Fruit fly (Drosophila melanogaster) whole organism, adult: ENCODE measurements around the gene Nemp.

Experiments
- CG11617 ChIP-seq: fragments of 200-800 bp; sonication (Bioruptor generic); optimal IDR thresholded peaks from 2 replicates; lab custom pipeline; 2017; ENCODE audit warnings: mild to moderate bottlenecking, missing biosample characterization, missing genetic modification reagents, missing genetic modification characterization
- CG12768 ChIP-seq: fragments of 200-800 bp; sonication (Bioruptor generic); optimal IDR thresholded peaks from 2 replicates; lab custom pipeline; 2017; ENCODE audit warnings: missing biosample characterization, missing genetic modification characterization, mild to moderate bottlenecking, moderate library complexity, missing genetic modification reagents
- CG14711 ChIP-seq: fragments of 200-800 bp; sonication (Bioruptor generic); optimal IDR thresholded peaks from 2 replicates; lab custom pipeline; 2018; ENCODE audit warnings: missing biosample characterization, mild to moderate bottlenecking, missing genetic modification characterization, moderate library complexity
- CG1620 ChIP-seq: fragments of 200-800 bp; sonication (Bioruptor generic); optimal IDR thresholded peaks from 2 replicates; lab custom pipeline; 2016; ENCODE audit warnings: missing biosample characterization, missing genetic modification characterization
- CG33017 ChIP-seq: fragments of 200-800 bp; sonication (Bioruptor generic); optimal IDR thresholded peaks from 2 replicates; lab custom pipeline; 2018; ENCODE audit warnings: missing biosample characterization, mild to moderate bottlenecking, missing genetic modification characterization, moderate library complexity
- CG5204 ChIP-seq: fragments of 200-800 bp; sonication (Bioruptor generic); optimal IDR thresholded peaks from 2 replicates; lab custom pipeline; 2016; ENCODE audit warnings: missing biosample characterization, missing genetic modification characterization
- CG7045 ChIP-seq: fragments of 200-800 bp; sonication (Bioruptor generic); optimal IDR thresholded peaks from 2 replicates; lab custom pipeline; 2017; ENCODE audit warnings: missing biosample characterization, mild to moderate bottlenecking, missing genetic modification characterization
- CG7101 ChIP-seq: fragments of 200-800 bp; sonication (Bioruptor generic); optimal IDR thresholded peaks from 2 replicates; lab custom pipeline; 2018; ENCODE audit warnings: missing biosample characterization, mild to moderate bottlenecking, missing genetic modification characterization, moderate library complexity
- Clk ChIP-seq: fragments of 200-800 bp; sonication (Bioruptor generic); optimal IDR thresholded peaks from 2 replicates; lab custom pipeline; 2017; ENCODE audit warnings: missing biosample characterization, missing genetic modification characterization
- Crg-1 ChIP-seq: fragments of 200-800 bp; sonication (Bioruptor generic); optimal IDR thresholded peaks from 2 replicates; lab custom pipeline; 2016; ENCODE audit warnings: missing biosample characterization, missing genetic modification characterization
- Hr96 ChIP-seq: fragments of 200-800 bp; sonication (Bioruptor generic); optimal IDR thresholded peaks from 2 replicates; lab custom pipeline; 2016; ENCODE audit warnings: missing biosample characterization, missing genetic modification characterization
- Mnt ChIP-seq: fragments of 200-800 bp; sonication (Bioruptor generic); optimal IDR thresholded peaks from 2 replicates; lab custom pipeline; 2016; ENCODE audit warnings: missing biosample characterization, mild to moderate bottlenecking, missing genetic modification characterization
- bab1 ChIP-seq: fragments of 200-800 bp; sonication (Bioruptor generic); optimal IDR thresholded peaks from 3 replicates; lab custom pipeline; 2019; ENCODE audit warnings: missing biosample characterization, mild to moderate bottlenecking, missing genetic modification characterization, moderate library complexity
- cic ChIP-seq: fragments of 200-800 bp; sonication (Bioruptor generic); optimal IDR thresholded peaks from 2 replicates; lab custom pipeline; 2017; ENCODE audit warnings: missing biosample characterization, mild to moderate bottlenecking, missing genetic modification characterization, moderate library complexity
- cnc ChIP-seq, 2 experiments: fragments of >200 bp; optimal IDR thresholded peaks; 2 replicates each; lab custom pipeline; 2017
- kay ChIP-seq: fragments of 200-800 bp; sonication (Bioruptor generic); peaks from one replicate; lab custom pipeline; 2016; ENCODE audit warnings: missing biosample characterization, missing genetic modification characterization, borderline replicate concordance
- pad ChIP-seq: fragments of 200-800 bp; sonication (Bioruptor generic); optimal IDR thresholded peaks from 3 replicates; lab custom pipeline; 2017; ENCODE audit warnings: missing biosample characterization, missing genetic modification characterization, mild to moderate bottlenecking, moderate library complexity, missing genetic modification reagents
- tj ChIP-seq: fragments of 200-800 bp; sonication (Bioruptor generic); optimal IDR thresholded peaks from 3 replicates; lab custom pipeline; 2017; ENCODE audit warnings: missing biosample characterization, mild to moderate bottlenecking, missing genetic modification characterization, moderate library complexity
- toe ChIP-seq: fragments of 200-800 bp; sonication (Bioruptor generic); optimal IDR thresholded peaks from 2 replicates; lab custom pipeline; 2016; ENCODE audit warnings: missing biosample characterization, missing genetic modification characterization

The Nemp gene

dm6 chrX:16689966-16690365, 35.2 kb upstream of the Nemp start:
- TF ChIP-seq Hr96 (GFP tag; lab: Kevin White, UChicago) (no peak), Crg-1 (no peak), CG11617 (GFP tag; lab: Kevin White, UChicago) (no peak), CG7045 (GFP tag; lab: Kevin White, UChicago) (no peak), CG5204 (GFP tag; lab: Kevin White, UChicago) (no peak)

dm6 chrX:16689339-16689738, 34.5 kb upstream of the Nemp start:
- no peak for TF ChIP-seq cic (GFP tag; lab: Kevin White, UChicago)
- TF ChIP-seq tj (GFP tag; lab: Kevin White, UChicago): peak; percentile 56

- no peak for TF ChIP-seq pad (GFP tag; lab: Kevin White, UChicago)
- no peak for TF ChIP-seq toe (GFP tag; lab: Kevin White, UChicago)
- TF ChIP-seq kay (GFP tag; lab: Kevin White, UChicago): no peak
- no peak for TF ChIP-seq CG14711
- TF ChIP-seq cic (GFP tag; lab: Kevin White, UChicago): no peak
- TF ChIP-seq Clk (GFP tag; lab: Kevin White, UChicago): no peak
- TF ChIP-seq tj (GFP tag; lab: Kevin White, UChicago): no peak
- TF ChIP-seq Mnt (GFP tag; lab: Kevin White, UChicago): no peak
- TF ChIP-seq CG33017 (tag; lab: Kevin White, UChicago): no peak
- TF ChIP-seq Hr96 (GFP tag; lab: Kevin White, UChicago): no peak
- TF ChIP-seq CG7101 (tag; lab: Kevin White, UChicago): no peak
- TF ChIP-seq Crg-1: no peak
These were observed 33.3 kb upstream of the Nemp start for dm6 chrX:16688106-16688459.

- TF ChIP-seq cic (GFP tag; lab: Kevin White, UChicago) (no peak), toe (GFP tag; lab: Kevin White, UChicago) (peak; percentile 25)
These were observed 32.7 kb upstream of the Nemp start for dm6 chrX:16687400-16688105.

- no peak for TF ChIP-seq bab1
- no peak for TF ChIP-seq toe (GFP tag; lab: Kevin White, UChicago)
- TF ChIP-seq CG1620 (GFP tag; lab: Kevin White, UChicago): no peak
- no peak for TF ChIP-seq kay (GFP tag; lab: Kevin White, UChicago)
- TF ChIP-seq CG33017 (tag; lab: Kevin White, UChicago): no peak
- no peak for TF ChIP-seq CG14711
- no peak for TF ChIP-seq Mnt (GFP tag; lab: Kevin White, UChicago)
- TF ChIP-seq tj (GFP tag; lab: Kevin White, UChicago): no peak
- TF ChIP-seq CG7045 (GFP tag; lab: Kevin White, UChicago): no peak
- no peak for TF ChIP-seq CG12768 (GFP tag; lab: Kevin White, UChicago)
These were observed 28.9 kb upstream of the Nemp start, which contains the start of gene Axs for dm6 chrX:16683765-16684164. TSS of gene Axs (minus strand) at chrX:16683895.

- TF ChIP-seq Hr96 (GFP tag; lab: Kevin White, UChicago) (no peak), CG14711 (no peak)
These were observed 24.1 kb upstream of the Nemp start, which contains the start of the genes CG13010 and sing for dm6 chrX:16678845-16679347. TSS of gene CG13010 (minus strand) at chrX:16678945. TSS of gene sing (plus strand) at chrX:16679297.

dm6 chrX:16677163-16677562, 22.3 kb upstream of the Nemp start:
- TF ChIP-seq tj (GFP tag; lab: Kevin White, UChicago) (no peak), CG33017 (tag; lab: Kevin White, UChicago) (no peak), Mnt (GFP tag; lab: Kevin White, UChicago) (no peak), CG7101 (tag; lab: Kevin White, UChicago) (peak; percentile 55), cic (GFP tag; lab: Kevin White, UChicago) (no peak), CG12768 (GFP tag; lab: Kevin White, UChicago) (no peak), CG5204 (GFP tag; lab: Kevin White, UChicago) (no peak), CG11617 (GFP tag; lab: Kevin White, UChicago) (peak; percentile 9), Crg-1 (no peak), Clk (GFP tag; lab: Kevin White, UChicago) (no peak), Hr96 (GFP tag; lab: Kevin White, UChicago) (no peak), CG14711 (peak; percentile 7), cnc (optimal IDR thresholded peaks at IDR 0.05; lab: Kevin White, UChicago) (no peak), kay (GFP tag; lab: Kevin White, UChicago) (no peak)

- TF ChIP-seq CG7045 (GFP tag; lab: Kevin White, UChicago) (no peak), cnc (optimal IDR thresholded peaks at IDR 0.05; lab: Kevin White, UChicago) (no peak), kay (GFP tag; lab: Kevin White, UChicago) (no peak), Crg-1 (no peak), bab1 (no peak)
These were observed 21.8 kb upstream of the Nemp start, which contains the start of gene CG13012 for dm6 chrX:16676653-16677052. TSS of gene CG13012 (minus strand) at chrX:16676753.
